Worm (Caenorhabditis elegans) whole organism, mixed stage, embryonic: Measurements from ENCODE around the gene nhr-181.

Experiments
- bed-3 ChIP-seq: fragments of 200-800 bp; sonication (Bioruptor generic); optimal IDR thresholded peaks from 3 replicates; lab custom pipeline; 2018; ENCODE audit warnings: mild to moderate bottlenecking, missing genetic modification characterization, moderate library complexity, missing compliant biosample characterization
- ces-1 ChIP-seq: fragments of 150-350 bp; optimal IDR thresholded peaks from 2 replicates; lab custom pipeline; 2014; ENCODE audit warnings: missing biosample characterization, missing genetic modification reagents, missing genetic modification characterization
- drap-1 ChIP-seq: fragments of 200-800 bp; sonication (Bioruptor generic); optimal IDR thresholded peaks from 3 replicates; lab custom pipeline; 2018; ENCODE audit warnings: mild to moderate bottlenecking, missing genetic modification characterization, missing compliant biosample characterization
- mab-5 ChIP-seq: fragments of 150-350 bp; optimal IDR thresholded peaks from 2 replicates; lab custom pipeline; 2014; ENCODE audit warnings: missing biosample characterization, missing genetic modification characterization
- nhr-12 ChIP-seq: fragments of 150-350 bp; optimal IDR thresholded peaks from 2 replicates; lab custom pipeline; 2014; ENCODE audit warnings: missing biosample characterization, missing genetic modification characterization
- nhr-237 ChIP-seq: fragments of 150-350 bp; optimal IDR thresholded peaks from 2 replicates; lab custom pipeline; 2014; ENCODE audit warnings: missing biosample characterization, missing genetic modification characterization
- snpc-4 ChIP-seq: fragments of 150-350 bp; optimal IDR thresholded peaks from 2 replicates; lab custom pipeline; 2014; ENCODE audit warnings: missing biosample characterization, missing genetic modification characterization

DNA sequence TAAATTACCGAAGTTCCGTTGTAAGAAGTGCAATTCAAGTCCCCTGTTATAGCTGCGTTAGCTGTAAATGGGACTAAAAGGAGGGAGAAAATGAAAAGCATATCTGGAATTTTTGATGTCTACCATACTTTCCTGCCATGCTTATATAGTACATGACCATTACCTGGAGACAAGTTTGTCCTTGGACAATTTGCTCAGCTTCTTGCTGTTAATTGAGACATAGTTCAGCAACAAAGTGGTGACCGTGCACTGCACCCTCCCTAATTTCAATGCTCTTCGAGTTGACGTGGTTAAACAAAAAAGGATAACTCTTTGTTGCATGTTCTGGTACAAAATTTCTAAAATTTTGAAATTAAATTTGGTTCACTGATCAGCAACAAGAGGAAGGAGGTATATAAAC is 32.6 kb downstream of the nhr-181 start, which contains the start of gene T05B4.13:
- TF ChIP-seq nhr-12 (no peak), ces-1 (GFP tag; lab: Kevin White, UChicago) (no peak), snpc-4 (tag; lab: Kevin White, UChicago) (no peak), bed-3 (GFP tag; lab: Kevin White, UChicago) (no peak), drap-1 (GFP tag; lab: Kevin White, UChicago) (no peak), mab-5 (tag; lab: Kevin White, UChicago) (no peak), nhr-237 (tag; lab: Kevin White, UChicago) (no peak)
